Worm (Caenorhabditis elegans) whole organism, early embryonic: ENCODE measurements around the gene hum-4.

Experiments used
- aly-1 ChIP-seq: sonication (generic microtip); optimal IDR thresholded peaks from 2 replicates; lab custom pipeline; 2016; ENCODE audit warnings: missing genetic modification characterization, missing compliant biosample characterization
- hmg-4 ChIP-seq: fragments of 200-800 bp; sonication (Bioruptor generic); optimal IDR thresholded peaks from 2 replicates; lab custom pipeline; 2018; ENCODE audit warnings: mild to moderate bottlenecking, missing genetic modification characterization, missing compliant biosample characterization
- tra-4 ChIP-seq: sonication (generic microtip); optimal IDR thresholded peaks from 2 replicates; lab custom pipeline; 2017; ENCODE audit warnings: missing genetic modification characterization, missing compliant biosample characterization

ce11 chrX:11433488-11433887, at the start of gene hum-4:
- TF ChIP-seq tra-4 (tag; lab: Kevin White, UChicago) (no peak), aly-1 (tag; lab: Kevin White, UChicago) (no peak), hmg-4 (GFP tag; lab: Kevin White, UChicago) (no peak)
